Fruit fly (Drosophila melanogaster): ENCODE results near the gene CG5888.

The CG5888 gene

dm6 chr2L:16492617-16493203 lies 44.4 kb upstream of the CG5888 start (continued):
- TF ChIP-seq CG16815 (GFP tag; optimal IDR thresholded peaks at IDR 0.05) (peak; percentile 69), cad (GFP tag; optimal IDR thresholded peaks at IDR 0.05) (no peak), Lhr (GFP tag; optimal IDR thresholded peaks at IDR 0.05) (peak; percentile 17), CG8765 (GFP tag; IDR thresholded peaks at IDR 0.05) (no peak), Nf-YA (GFP tag; IDR thresholded peaks at IDR 0.05) (peak; percentile 51; the same call in 1 of the 2 replicates), CG2120 (GFP tag; optimal IDR thresholded peaks at IDR 0.05) (peak; percentile 77), Ptx1 (GFP tag; IDR thresholded peaks at IDR 0.05) (peak; percentile 87), CG18599 (GFP tag; optimal IDR thresholded peaks at IDR 0.05) (peak; percentile 77), stwl (tag; optimal IDR thresholded peaks at IDR 0.05) (no peak), chm (GFP tag; IDR thresholded peaks at IDR 0.05) (peak; percentile 44; the same call in 1 of the 2 replicates), CG13624 (GFP tag; optimal IDR thresholded peaks at IDR 0.05) (peak; percentile 6), CG15514 (GFP tag; optimal IDR thresholded peaks at IDR 0.05) (peak; percentile 66), jumu (GFP tag; optimal IDR thresholded peaks at IDR 0.05) (peak; percentile 57), sqz (GFP tag; optimal IDR thresholded peaks at IDR 0.05) (peak; percentile 63), MTF-1 (GFP tag; optimal IDR thresholded peaks at IDR 0.05; ENCODE audit: borderline replicate concordance) (peak; percentile 59), CG7839 (tag; optimal IDR thresholded peaks at IDR 0.05) (peak; percentile 88), crol (GFP tag; IDR thresholded peaks at IDR 0.05) (0 out of 2 replicates have a peak, but pooled peaks have one; percentile 25), trem (tag; optimal IDR thresholded peaks at IDR 0.05) (peak; percentile 69), CrebB (tag; optimal IDR thresholded peaks at IDR 0.05) (peak; percentile 75), unc-4 (GFP tag; IDR thresholded peaks at IDR 0.05; ENCODE audit: partially characterized antibody) (no peak), ftz-f1 (GFP tag; optimal IDR thresholded peaks at IDR 0.05) (no peak), bsh (GFP tag; optimal IDR thresholded peaks at IDR 0.05) (peak; percentile 85 to 92), sens-2 (GFP tag; IDR thresholded peaks at IDR 0.05) (peak; percentile 70), Hr39 (optimal IDR thresholded peaks at IDR 0.05) (no peak), Poxn (GFP tag; IDR thresholded peaks at IDR 0.05) (0 out of 2 replicates have a peak, but pooled peaks have one; percentile 14), cwo (GFP tag; optimal IDR thresholded peaks at IDR 0.05) (peak; percentile 70), CG7357 (GFP tag; IDR thresholded peaks at IDR 0.05) (peak; percentile 53; the same call in 1 of the 3 replicates), jigr1 (GFP tag; IDR thresholded peaks at IDR 0.05) (no peak), gcm (GFP tag; optimal IDR thresholded peaks at IDR 0.05) (peak; percentile 80), CG3847 (GFP tag; IDR thresholded peaks at IDR 0.05) (peak; percentile 68), dysf (GFP tag; IDR thresholded peaks at IDR 0.05) (peak; percentile 88), CG6683 (GFP tag; optimal IDR thresholded peaks at IDR 0.05) (peak; percentile 54), HmgZ (tag; optimal IDR thresholded peaks at IDR 0.05) (peak; percentile 58), eyg (GFP tag; optimal IDR thresholded peaks at IDR 0.05) (no peak), CG10565 (GFP tag; optimal IDR thresholded peaks at IDR 0.05) (no peak), CG17359 (tag; optimal IDR thresholded peaks at IDR 0.05) (peak; percentile 79), CG4282 (GFP tag; optimal IDR thresholded peaks at IDR 0.05) (no peak), lmd (GFP tag; IDR thresholded peaks at IDR 0.05) (peak; percentile 84), bab2 (GFP tag; optimal IDR thresholded peaks at IDR 0.05) (peak; percentile 68), pita (GFP tag; optimal IDR thresholded peaks at IDR 0.05) (no peak), ems (GFP tag; optimal IDR thresholded peaks at IDR 0.05) (peak; percentile 77), CG2202 (tag; optimal IDR thresholded peaks at IDR 0.05) (peak; percentile 71), Nf-YB (GFP tag; optimal IDR thresholded peaks at IDR 0.05) (peak; percentile 67), Trl (optimal IDR thresholded peaks at IDR 0.05) (no peak), Trl (GFP tag; optimal IDR thresholded peaks at IDR 0.05) (peak; percentile 34), CG7745 (tag; optimal IDR thresholded peaks at IDR 0.05) (no peak), Tbp (GFP tag; optimal IDR thresholded peaks at IDR 0.05) (no peak), schlank (tag; optimal IDR thresholded peaks at IDR 0.05) (peak; percentile 32), CG10321 (GFP tag; IDR thresholded peaks at IDR 0.05) (no peak), bowl (GFP tag; IDR thresholded peaks at IDR 0.05) (no peak), ewg (GFP tag; optimal IDR thresholded peaks at IDR 0.05) (peak; percentile 48)
